Fruit fly (Drosophila melanogaster): ENCODE results near the gene Cyp4ac1.

The Cyp4ac1 gene

DNA sequence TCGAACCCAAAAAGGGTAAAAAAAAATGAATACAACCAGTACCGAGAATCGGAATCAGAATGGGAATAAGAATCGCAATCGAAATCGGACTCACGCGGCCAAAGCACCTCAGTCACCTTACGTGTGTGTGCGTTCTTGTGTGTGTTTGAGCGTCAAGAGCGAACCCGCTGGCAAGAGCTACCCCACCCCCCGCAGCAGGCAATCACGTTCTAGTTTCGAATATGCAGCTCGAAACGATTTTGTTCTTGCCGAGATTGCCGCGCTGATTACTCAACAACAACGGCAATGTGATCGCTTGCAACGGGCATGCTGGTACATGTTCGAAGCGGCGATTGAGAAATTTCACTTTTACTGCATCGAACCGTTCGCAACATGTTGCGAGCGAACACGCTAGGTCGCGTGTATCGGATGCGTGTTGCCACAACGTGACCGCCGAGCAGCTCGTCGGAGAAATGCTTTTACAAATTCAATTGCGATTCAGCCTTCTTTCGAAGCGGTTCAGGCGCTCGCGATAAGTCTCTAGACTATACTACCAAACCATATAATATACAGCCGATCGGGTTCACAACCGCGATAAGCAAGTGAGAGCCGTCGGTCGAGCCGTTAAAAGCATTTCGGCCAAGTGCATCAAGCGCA is 41.6 kb downstream of the Cyp4ac1 start:
- no peak for TF ChIP-seq insv (optimal IDR thresholded peaks at IDR 0.05)
- TF ChIP-seq Myc (optimal IDR thresholded peaks at IDR 0.05): no peak
- TF ChIP-seq ttk (optimal IDR thresholded peaks at IDR 0.05): no peak
- TF ChIP-seq psq (optimal IDR thresholded peaks at IDR 0.05): no peak
- TF ChIP-seq Sin3A (optimal IDR thresholded peaks at IDR 0.05): no peak
- TF ChIP-seq h (optimal IDR thresholded peaks at IDR 0.05): no peak

DNA sequence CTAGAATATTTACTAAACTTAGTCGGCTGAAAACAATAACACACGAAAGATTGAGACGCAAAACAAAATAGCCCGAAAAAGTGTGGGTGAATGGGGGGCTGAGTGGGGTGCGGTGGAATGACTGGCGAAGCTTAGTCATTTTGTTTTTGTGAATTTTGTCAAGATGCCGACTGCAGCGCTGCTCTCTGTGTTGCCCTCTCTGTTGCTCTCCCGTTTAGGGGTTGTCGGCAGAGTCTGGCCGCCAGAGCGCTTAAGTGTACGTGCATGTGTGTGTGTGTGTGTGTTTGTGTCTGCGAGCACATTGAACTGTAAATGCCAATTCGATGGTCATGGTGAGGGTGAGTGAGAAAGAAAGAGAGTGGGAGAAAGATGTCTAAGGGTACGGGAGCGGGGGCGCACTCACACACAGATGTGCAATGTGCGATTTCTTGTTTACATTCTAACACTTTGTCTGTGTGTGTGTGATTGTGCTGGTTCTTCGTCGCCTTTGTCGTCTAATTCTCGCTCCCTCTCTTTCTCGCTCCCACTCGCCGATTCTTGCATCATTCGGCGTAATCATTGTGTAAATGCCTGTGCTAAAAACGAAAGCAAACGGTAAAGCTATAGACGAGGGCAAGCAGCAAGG is 42.7 kb downstream of the Cyp4ac1 start:
- TF ChIP-seq ttk (optimal IDR thresholded peaks at IDR 0.05): no peak

DNA sequence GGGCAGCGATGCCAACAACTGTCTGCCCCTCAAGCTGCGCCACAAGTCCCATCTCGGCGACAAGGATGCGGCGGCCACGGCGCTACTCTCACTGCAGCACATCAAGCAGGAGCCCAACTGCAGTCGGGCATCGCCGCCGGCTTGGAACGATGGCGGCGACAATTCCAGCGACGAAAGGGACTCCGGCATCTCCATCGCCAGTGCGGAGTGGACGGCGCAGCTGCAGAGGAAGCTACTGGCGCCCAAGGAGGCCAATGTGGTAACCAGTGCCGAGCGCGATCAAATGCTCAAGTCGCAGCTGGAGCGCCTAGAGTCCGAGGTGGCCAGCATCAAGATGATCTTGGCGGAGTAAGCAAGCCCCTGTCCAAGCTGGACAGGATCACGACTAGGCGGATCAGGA is 45.6 kb downstream of the Cyp4ac1 start:
- TF ChIP-seq Myc (optimal IDR thresholded peaks at IDR 0.05) (no peak), psq (optimal IDR thresholded peaks at IDR 0.05) (no peak), h (optimal IDR thresholded peaks at IDR 0.05) (no peak), Sin3A (optimal IDR thresholded peaks at IDR 0.05) (no peak), ttk (optimal IDR thresholded peaks at IDR 0.05) (no peak), insv (optimal IDR thresholded peaks at IDR 0.05) (no peak)

DNA sequence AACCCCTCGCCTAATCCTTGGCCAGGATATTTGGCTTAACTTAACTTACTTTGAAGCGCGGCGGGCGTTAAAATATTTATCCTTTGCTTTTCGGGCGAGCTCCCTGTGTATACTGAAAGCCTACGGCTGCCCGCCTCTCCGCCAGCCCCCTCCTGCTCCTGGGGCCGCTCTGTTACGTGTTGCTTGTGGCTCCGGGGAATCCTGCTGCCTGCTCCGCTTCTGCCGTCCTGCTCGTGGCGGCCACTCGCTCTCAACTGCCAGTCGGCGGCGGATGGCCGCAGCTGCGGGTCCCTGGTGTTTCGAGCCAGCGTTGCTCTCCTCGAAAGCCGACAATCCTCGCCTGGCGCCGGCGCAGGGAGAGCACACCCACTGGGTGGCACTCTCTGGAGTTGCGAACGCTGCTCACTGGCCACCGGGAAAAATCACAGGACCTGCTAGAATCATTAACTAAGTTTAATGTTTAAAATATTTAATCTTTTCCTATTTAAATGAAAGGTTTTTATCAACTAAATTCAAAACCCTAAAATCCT is 50.9 kb downstream of the Cyp4ac1 start, which contains the start of gene CG14024:
TSS of gene CG14024 (minus strand) at position 266 of the 530 bp plus-strand sequence.
- no peak for TF ChIP-seq ttk (optimal IDR thresholded peaks at IDR 0.05)
